Worm (Caenorhabditis elegans) whole organism, mixed stage, embryonic: ENCODE data around the gene C01G12.7.

Experiments used
- blmp-1 ChIP-seq: fragments of 150-350 bp; optimal IDR thresholded peaks from 2 replicates; lab custom pipeline; 2014; ENCODE audit warnings: missing biosample characterization, missing genetic modification characterization
- ceh-39 ChIP-seq: fragments of 150-350 bp; optimal IDR thresholded peaks from 2 replicates; lab custom pipeline; 2014; ENCODE audit warnings: missing biosample characterization, missing genetic modification characterization
- elt-1 ChIP-seq: sonication (generic microtip); optimal IDR thresholded peaks from 2 replicates; lab custom pipeline; 2017; ENCODE audit warnings: missing genetic modification characterization, mild to moderate bottlenecking, missing compliant biosample characterization, antibody characterized with exemption, moderate library complexity, borderline replicate concordance; ENCODE audit not compliant: insufficient read depth
- lsy-2 ChIP-seq: fragments of 150-350 bp; optimal IDR thresholded peaks from 2 replicates; lab custom pipeline; 2014; ENCODE audit warnings: missing biosample characterization, missing genetic modification characterization
- nhr-12 ChIP-seq: fragments of 150-350 bp; optimal IDR thresholded peaks from 2 replicates; lab custom pipeline; 2014; ENCODE audit warnings: missing biosample characterization, missing genetic modification characterization
- nhr-28 ChIP-seq: fragments of 150-350 bp; optimal IDR thresholded peaks from 2 replicates; lab custom pipeline; 2014; ENCODE audit warnings: missing biosample characterization, missing genetic modification characterization
- nhr-76 ChIP-seq: sonication (generic microtip); optimal IDR thresholded peaks from 2 replicates; lab custom pipeline; 2017; ENCODE audit warnings: missing biosample characterization, missing genetic modification characterization
- sem-2 ChIP-seq: fragments of 200-800 bp; sonication (Bioruptor generic); optimal IDR thresholded peaks from 2 replicates; lab custom pipeline; 2018; ENCODE audit warnings: mild to moderate bottlenecking, missing genetic modification characterization, missing compliant biosample characterization
- sptf-1 ChIP-seq: sonication (generic microtip); optimal IDR thresholded peaks from 2 replicates; lab custom pipeline; 2017; ENCODE audit warnings: mild to moderate bottlenecking, missing genetic modification characterization, moderate library complexity, missing compliant biosample characterization
- unc-39 ChIP-seq: fragments of 150-350 bp; optimal IDR thresholded peaks from 2 replicates; lab custom pipeline; 2014; ENCODE audit warnings: missing biosample characterization, missing genetic modification characterization
- ztf-11 ChIP-seq: fragments of 150-350 bp; optimal IDR thresholded peaks from 2 replicates; lab custom pipeline; 2014; ENCODE audit warnings: missing biosample characterization, missing genetic modification characterization

- TF ChIP-seq ztf-11 (tag; lab: Kevin White, UChicago) (no peak), sptf-1 (tag; lab: Kevin White, UChicago) (no peak), ceh-39 (tag; lab: Kevin White, UChicago) (no peak), lsy-2 (no peak), blmp-1 (no peak), nhr-28 (tag; lab: Kevin White, UChicago) (no peak), nhr-76 (no peak), nhr-12 (tag; lab: Kevin White, UChicago) (no peak), sem-2 (GFP tag; lab: Kevin White, UChicago) (no peak), elt-1 (no peak), unc-39 (tag; lab: Kevin White, UChicago) (no peak)
These were observed 9.2 kb upstream of the C01G12.7 start, which contains the start of gene tps-2 for ce11 chrII:14600852-14601313.
